Fruit fly (Drosophila melanogaster): ENCODE results near the gene CG7252.

Gene CG7252

DNA sequence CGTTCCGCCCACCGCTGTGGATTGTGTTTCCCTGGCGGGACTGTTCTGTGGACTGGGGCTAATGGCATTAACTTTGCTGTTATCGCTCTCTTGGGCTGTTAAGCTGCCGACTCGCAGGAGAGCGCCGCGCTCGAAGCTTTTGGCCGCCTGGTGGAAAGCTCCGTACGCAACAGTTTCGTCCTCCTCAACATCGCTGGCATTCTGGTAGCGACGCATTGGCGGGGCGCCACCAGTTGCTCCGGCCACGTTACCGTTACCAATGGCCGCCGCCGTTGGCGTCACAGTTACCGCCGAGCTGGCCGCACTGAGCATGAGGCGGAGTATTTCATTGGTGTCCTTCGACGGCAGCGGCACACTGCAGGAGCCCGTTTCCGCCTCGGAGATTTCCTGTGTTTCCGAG lies 10.2 kb upstream of the CG7252 start:
- 0 out of 2 replicates have a peak, but pooled peaks have one; percentile 6 for TF ChIP-seq CG6689 (GFP tag; IDR thresholded peaks at IDR 0.05)
- peak; percentile 48 for TF ChIP-seq Ets65A (GFP tag)
- peak; percentile 93 for TF ChIP-seq scrt (GFP tag; optimal IDR thresholded peaks at IDR 0.05)
- TF ChIP-seq zen2 (GFP tag; IDR thresholded peaks at IDR 0.05; ENCODE audit: partially characterized antibody) = 0 out of 3 replicates have a peak, but pooled peaks have one; percentile 25
- TF ChIP-seq twi (tag; optimal IDR thresholded peaks at IDR 0.05) = no peak
- TF ChIP-seq hbn (GFP tag; IDR thresholded peaks at IDR 0.05; ENCODE audit: partially characterized antibody) = no peak
- no peak for TF ChIP-seq CG3163 (GFP tag; optimal IDR thresholded peaks at IDR 0.05)

DNA sequence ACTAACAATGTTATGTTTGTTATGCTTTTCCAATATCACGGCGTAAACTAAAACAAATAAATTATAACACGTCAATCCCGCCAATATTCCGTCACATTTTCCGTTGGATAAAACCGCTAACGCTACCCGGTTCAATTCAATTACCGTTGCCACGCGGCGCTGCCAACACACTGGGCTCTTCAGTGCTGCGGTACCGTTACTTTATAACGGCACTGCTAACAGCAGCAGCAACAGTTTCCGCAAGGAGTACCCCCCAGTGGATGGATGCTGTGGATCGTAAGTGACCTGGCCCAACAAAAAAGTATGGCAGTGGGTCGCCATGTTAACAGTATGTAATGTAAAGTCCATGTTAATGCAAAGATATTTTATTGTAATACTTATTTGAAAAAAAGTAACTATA lies 8.8 kb upstream of the CG7252 start, which contains the start of gene CG44837:
CG44837 (minus strand) TSS at position 157 of the 400 bp plus-strand sequence.
- TF ChIP-seq trem (tag; optimal IDR thresholded peaks at IDR 0.05) (peak; percentile 8), eyg (GFP tag; optimal IDR thresholded peaks at IDR 0.05) (no peak), B-H2 (GFP tag; optimal IDR thresholded peaks at IDR 0.05) (no peak), Lim3 (GFP tag; IDR thresholded peaks at IDR 0.05) (no peak), C15 (GFP tag; IDR thresholded peaks at IDR 0.05) (no peak), scrt (GFP tag; optimal IDR thresholded peaks at IDR 0.05) (peak; percentile 84), stwl (tag; optimal IDR thresholded peaks at IDR 0.05) (peak; percentile 32), Med (GFP tag) (peak; percentile 7)

DNA sequence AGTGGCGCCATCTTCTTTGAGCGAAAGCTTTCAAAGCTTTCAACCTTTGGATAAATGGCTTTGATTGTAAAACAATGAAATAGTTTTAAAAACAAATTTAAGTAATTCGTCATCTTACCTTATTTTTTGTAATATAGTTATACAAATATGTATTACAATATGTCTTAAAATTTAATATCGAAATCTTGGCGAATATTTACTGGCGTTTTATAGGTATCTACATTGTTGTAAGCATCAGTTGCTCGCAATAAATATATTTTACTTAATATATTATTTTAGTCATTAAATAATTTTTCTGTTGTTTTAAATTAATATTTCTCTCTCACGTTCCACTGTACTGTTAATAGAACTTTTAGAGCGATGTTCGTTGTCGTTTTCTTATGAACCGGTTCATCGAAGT lies 5.9 kb upstream of the CG7252 start, which contains the start of gene Rpt4R:
Rpt4R (plus strand) TSS at position 301 of the 400 bp plus-strand sequence.
- no peak for TF ChIP-seq C15 (GFP tag; IDR thresholded peaks at IDR 0.05)
- no peak for TF ChIP-seq Med (GFP tag)
- no peak for TF ChIP-seq pan (optimal IDR thresholded peaks at IDR 0.05)
- TF ChIP-seq pan (GFP tag; optimal IDR thresholded peaks at IDR 0.05 in 1 of 2, IDR thresholded peaks at IDR 0.05 in 1 of 2) = no peak
- TF ChIP-seq CG15514 (GFP tag; optimal IDR thresholded peaks at IDR 0.05) = peak; percentile 17
- TF ChIP-seq maf-S (GFP tag; optimal IDR thresholded peaks at IDR 0.05) = no peak
- no peak for TF ChIP-seq hkb (optimal IDR thresholded peaks at IDR 0.05)
- no peak for TF ChIP-seq hkb (GFP tag; IDR thresholded peaks at IDR 0.05)
- no peak for TF ChIP-seq NC2α (GFP tag; optimal IDR thresholded peaks at IDR 0.05)
- no peak for TF ChIP-seq pzg (GFP tag; optimal IDR thresholded peaks at IDR 0.05)
- TF ChIP-seq Dek (tag; optimal IDR thresholded peaks at IDR 0.05) = no peak
- TF ChIP-seq esg (GFP tag; conservative IDR thresholded peaks at IDR 0.05) = no peak
- peak; percentile 75 for TF ChIP-seq CTCF (GFP tag; optimal IDR thresholded peaks at IDR 0.05)

DNA sequence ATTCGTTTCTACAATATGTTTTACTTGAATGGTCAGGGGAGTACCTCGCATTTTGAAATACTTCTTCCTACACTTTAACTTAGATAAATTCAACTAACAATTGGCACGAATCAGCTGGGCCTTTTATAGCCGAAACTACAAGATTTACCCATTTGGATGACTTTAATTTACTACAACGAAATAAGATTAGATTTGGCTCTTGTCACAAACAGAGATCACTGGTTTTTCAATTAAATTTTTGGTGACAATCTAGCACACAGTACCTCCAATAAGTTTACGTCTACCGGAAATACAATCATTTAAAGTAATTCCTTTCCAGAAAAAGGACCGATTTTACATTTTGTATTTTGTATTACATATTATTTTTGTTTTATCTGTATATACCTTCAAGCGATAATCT lies 2.7 kb upstream of the CG7252 start, which contains the start of gene CG5883:
CG5883 (minus strand) TSS at position 101 of the 400 bp plus-strand sequence.
- TF ChIP-seq CG10654 (GFP tag; optimal IDR thresholded peaks at IDR 0.05) (no peak), CG8388 (GFP tag; optimal IDR thresholded peaks at IDR 0.05) (peak; percentile 6)

DNA sequence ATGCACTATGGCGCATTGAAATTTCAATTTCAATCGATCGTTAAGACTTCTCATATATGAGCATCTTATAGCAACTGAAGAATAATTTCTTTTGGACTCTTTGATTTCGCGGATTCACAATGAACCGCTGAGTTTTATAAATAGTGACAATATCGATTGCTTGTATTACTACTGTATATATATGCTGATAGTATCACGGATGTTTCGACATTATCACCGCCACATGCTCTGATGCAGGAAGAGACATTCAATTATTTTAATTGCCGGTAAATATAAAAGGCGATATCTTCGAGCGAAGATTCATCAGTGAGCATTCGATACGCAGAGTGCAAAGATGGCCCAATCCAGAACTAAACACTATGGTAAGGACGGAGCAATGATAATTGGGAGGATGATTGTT lies 2.1 kb downstream of the CG7252 start, which contains the start of gene CG17826:
CG17826 (plus strand) TSS at position 301 of the 400 bp plus-strand sequence.
- TF ChIP-seq Spps (tag; optimal IDR thresholded peaks at IDR 0.05) (no peak), CG1024 (GFP tag; IDR thresholded peaks at IDR 0.05) (no peak), CG13624 (GFP tag; optimal IDR thresholded peaks at IDR 0.05) (no peak), CrebB (tag; optimal IDR thresholded peaks at IDR 0.05) (no peak)

DNA sequence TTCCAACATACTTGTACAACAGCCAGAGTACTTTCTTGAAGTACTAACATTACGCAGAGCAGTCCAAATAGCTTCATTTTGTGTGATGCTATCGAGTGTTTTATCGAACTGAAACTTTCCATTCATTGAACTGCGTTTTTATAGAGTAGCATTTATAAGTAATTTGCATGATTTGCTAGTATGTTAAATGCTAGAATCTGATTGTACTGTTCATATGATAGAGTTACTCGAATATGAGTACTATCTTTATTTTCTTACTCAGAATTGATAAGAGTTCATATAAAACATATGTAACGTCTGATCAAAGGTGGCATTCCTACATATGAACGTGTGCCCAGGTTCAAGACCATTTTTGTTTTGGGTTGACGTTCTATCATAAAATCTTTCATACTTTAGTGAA lies 5.7 kb downstream of the CG7252 start, which contains the start of gene obst-G:
obst-G (minus strand) TSS at position 101 of the 400 bp plus-strand sequence.
- TF ChIP-seq inv (GFP tag; IDR thresholded peaks at IDR 0.05; ENCODE audit: partially characterized antibody) (no peak), ssp (GFP tag; IDR thresholded peaks at IDR 0.05) (no peak), Atf6 (GFP tag; IDR thresholded peaks at IDR 0.05) (no peak), CG7987 (GFP tag; optimal IDR thresholded peaks at IDR 0.05) (no peak), CG3407 (GFP tag; optimal IDR thresholded peaks at IDR 0.05) (no peak), Lhr (GFP tag; optimal IDR thresholded peaks at IDR 0.05) (no peak), pzg (GFP tag; optimal IDR thresholded peaks at IDR 0.05) (no peak), rib (GFP tag; IDR thresholded peaks at IDR 0.05) (no peak)
